Fruit fly (Drosophila melanogaster) whole organism, prepupa: ENCODE results near the gene CG1622.

Experiments used
- Blimp-1 ChIP-seq: fragments of 200-800 bp; sonication (Bioruptor generic); optimal IDR thresholded peaks from 3 replicates; lab custom pipeline; 2017; ENCODE audit warnings: missing biosample characterization, missing genetic modification characterization, mild to moderate bottlenecking, moderate library complexity, missing genetic modification reagents
- CG10631 ChIP-seq: fragments of 200-800 bp; sonication (Bioruptor generic); optimal IDR thresholded peaks from 2 replicates; lab custom pipeline; 2016; ENCODE audit warnings: missing biosample characterization, missing genetic modification characterization
- CG10669 ChIP-seq: fragments of 200-800 bp; sonication (Bioruptor generic); optimal IDR thresholded peaks from 3 replicates; lab custom pipeline; 2018; ENCODE audit warnings: missing biosample characterization, mild to moderate bottlenecking, missing genetic modification characterization, moderate library complexity
- CG11294 ChIP-seq: fragments of 200-800 bp; sonication (Bioruptor generic); IDR thresholded peaks from 2 replicates; pipeline ENCODE4 v1.3.6; 2022; ENCODE audit warnings: missing biosample characterization, missing genetic modification characterization
- CG11902 ChIP-seq: fragments of 200-800 bp; sonication (Bioruptor generic); optimal IDR thresholded peaks from 3 replicates; lab custom pipeline; 2016; ENCODE audit warnings: missing biosample characterization, missing genetic modification characterization
- CG15336 ChIP-seq: fragments of 200-800 bp; sonication (Bioruptor generic); IDR thresholded peaks from 2 replicates; pipeline ENCODE4 v1.3.6; 2022; ENCODE audit warnings: missing biosample characterization, missing genetic modification characterization
- CG1621 ChIP-seq: fragments of 200-800 bp; sonication (Bioruptor generic); optimal IDR thresholded peaks from 3 replicates; lab custom pipeline; 2018; ENCODE audit warnings: missing biosample characterization, mild to moderate bottlenecking, missing genetic modification characterization
- CG16779 ChIP-seq: fragments of 200-800 bp; sonication (Bioruptor generic); optimal IDR thresholded peaks from 3 replicates; lab custom pipeline; 2017; ENCODE audit warnings: missing biosample characterization, mild to moderate bottlenecking, missing genetic modification characterization
- CG3032 ChIP-seq: fragments of 200-800 bp; optimal IDR thresholded peaks from 2 replicates; lab custom pipeline; 2019; ENCODE audit warnings: missing biosample characterization, mild to moderate bottlenecking, missing genetic modification characterization, moderate library complexity
- CG34406 ChIP-seq: fragments of 200-800 bp; sonication (Bioruptor generic); optimal IDR thresholded peaks from 3 replicates; lab custom pipeline; 2016; ENCODE audit warnings: missing biosample characterization, missing genetic modification characterization
- CG3919 ChIP-seq: fragments of 200-800 bp; sonication (Bioruptor generic); optimal IDR thresholded peaks from 3 replicates; lab custom pipeline; 2016; ENCODE audit warnings: missing biosample characterization, missing genetic modification characterization
- CG4318 ChIP-seq: fragments of 200-800 bp; sonication (Bioruptor generic); optimal IDR thresholded peaks from 3 replicates; lab custom pipeline; 2017; ENCODE audit warnings: missing biosample characterization, mild to moderate bottlenecking, missing genetic modification characterization
- CG6163 ChIP-seq: fragments of 200-800 bp; sonication (Bioruptor generic); IDR thresholded peaks from 3 replicates; pipeline ENCODE4 v1.3.6; 2022; ENCODE audit warnings: missing biosample characterization, missing genetic modification characterization
- CG6276 ChIP-seq: fragments of 200-800 bp; sonication (Bioruptor generic); optimal IDR thresholded peaks from 2 replicates; lab custom pipeline; 2017; ENCODE audit warnings: missing biosample characterization, mild to moderate bottlenecking, missing genetic modification characterization
- CG6792 ChIP-seq: fragments of 200-800 bp; sonication (Bioruptor generic); optimal IDR thresholded peaks from 3 replicates; lab custom pipeline; 2016; ENCODE audit warnings: missing biosample characterization, missing genetic modification characterization
- CG6808 ChIP-seq: fragments of 200-800 bp; sonication (Bioruptor generic); optimal IDR thresholded peaks from 3 replicates; lab custom pipeline; 2017; ENCODE audit warnings: missing biosample characterization, missing genetic modification characterization, mild to moderate bottlenecking, moderate library complexity, missing genetic modification reagents
- CG6854 ChIP-seq: fragments of 200-800 bp; sonication (Bioruptor generic); optimal IDR thresholded peaks from 2 replicates; lab custom pipeline; 2017; ENCODE audit warnings: missing biosample characterization, mild to moderate bottlenecking, missing genetic modification characterization
- CG7368 ChIP-seq: fragments of 200-800 bp; sonication (Bioruptor generic); optimal IDR thresholded peaks from 3 replicates; lab custom pipeline; 2016; ENCODE audit warnings: missing biosample characterization, missing genetic modification characterization
- CG8119 ChIP-seq: fragments of 200-800 bp; sonication (Bioruptor generic); IDR thresholded peaks from 3 replicates; pipeline ENCODE4 v1.3.6; 2022; ENCODE audit warnings: missing biosample characterization, missing genetic modification characterization
- CG8319 ChIP-seq: fragments of 200-800 bp; sonication (Bioruptor generic); optimal IDR thresholded peaks from 3 replicates; lab custom pipeline; 2016; ENCODE audit warnings: missing biosample characterization, missing genetic modification characterization
- CG8632 ChIP-seq: fragments of 200-800 bp; sonication (Bioruptor generic); optimal IDR thresholded peaks from 3 replicates; lab custom pipeline; 2016; ENCODE audit warnings: missing biosample characterization, missing genetic modification characterization
- CG9139 ChIP-seq: fragments of 200-800 bp; sonication (Bioruptor generic); optimal IDR thresholded peaks from 3 replicates; lab custom pipeline; 2017; ENCODE audit warnings: missing biosample characterization, mild to moderate bottlenecking, missing genetic modification characterization
- Eip75B ChIP-seq: fragments of 200-800 bp; sonication (Bioruptor generic); optimal IDR thresholded peaks from 3 replicates; lab custom pipeline; 2016; ENCODE audit warnings: missing biosample characterization, missing genetic modification characterization
- Eip78C ChIP-seq: fragments of 200-800 bp; sonication (Bioruptor generic); peaks from one replicate; lab custom pipeline; 2016; ENCODE audit warnings: missing biosample characterization, missing genetic modification characterization
- Eip93F ChIP-seq: fragments of 200-800 bp; sonication (Bioruptor generic); optimal IDR thresholded peaks from 2 replicates; lab custom pipeline; 2016; ENCODE audit warnings: missing biosample characterization, mild to moderate bottlenecking, missing genetic modification characterization
- Ets21C ChIP-seq: fragments of 200-800 bp; sonication (Bioruptor generic); optimal IDR thresholded peaks from 3 replicates; lab custom pipeline; 2016; ENCODE audit warnings: missing biosample characterization, missing genetic modification characterization
- Ets96B ChIP-seq: fragments of 200-800 bp; optimal IDR thresholded peaks from 2 replicates; lab custom pipeline; 2019; ENCODE audit warnings: missing biosample characterization, mild to moderate bottlenecking, missing genetic modification characterization, moderate library complexity
- Gug ChIP-seq: fragments of 200-800 bp; sonication (Bioruptor generic); IDR thresholded peaks from 2 replicates; pipeline ENCODE4 v1.3.6; 2022; ENCODE audit warnings: missing biosample characterization, missing genetic modification characterization
- Hr38 ChIP-seq: sonication (Bioruptor generic); optimal IDR thresholded peaks from 2 replicates; lab custom pipeline; 2016; ENCODE audit warnings: missing biosample characterization, missing genetic modification characterization
- Hr39 ChIP-seq: fragments of 200-800 bp; sonication (Bioruptor generic); optimal IDR thresholded peaks from 2 replicates; lab custom pipeline; 2016; ENCODE audit warnings: missing biosample characterization, missing genetic modification characterization
- Hr4 ChIP-seq: fragments of 200-800 bp; sonication (Bioruptor generic); optimal IDR thresholded peaks from 3 replicates; lab custom pipeline; 2016; ENCODE audit warnings: missing biosample characterization, missing genetic modification characterization
- OdsH ChIP-seq: fragments of 200-800 bp; sonication (Bioruptor generic); optimal IDR thresholded peaks from 3 replicates; lab custom pipeline; 2016; ENCODE audit warnings: missing biosample characterization, missing genetic modification characterization
- Smox ChIP-seq: fragments of 200-800 bp; sonication (Bioruptor generic); optimal IDR thresholded peaks from 3 replicates; lab custom pipeline; 2016; ENCODE audit warnings: missing biosample characterization, missing genetic modification characterization
- Sox102F ChIP-seq: fragments of 200-800 bp; sonication (Bioruptor generic); optimal IDR thresholded peaks from 2 replicates; lab custom pipeline; 2016; ENCODE audit warnings: missing biosample characterization, mild to moderate bottlenecking, missing genetic modification characterization
- Sox14 ChIP-seq: fragments of 200-800 bp; sonication (Bioruptor generic); optimal IDR thresholded peaks from 3 replicates; lab custom pipeline; 2016; ENCODE audit warnings: missing biosample characterization, missing genetic modification characterization
- Sox15 ChIP-seq: fragments of 200-800 bp; sonication (Bioruptor generic); optimal IDR thresholded peaks from 3 replicates; lab custom pipeline; 2016; ENCODE audit warnings: missing biosample characterization, missing genetic modification characterization
- achi ChIP-seq: fragments of 200-800 bp; sonication (Bioruptor generic); optimal IDR thresholded peaks from 3 replicates; lab custom pipeline; 2016; ENCODE audit warnings: missing biosample characterization, missing genetic modification characterization
- acj6 ChIP-seq: fragments of 200-800 bp; sonication (Bioruptor generic); optimal IDR thresholded peaks from 3 replicates; lab custom pipeline; 2016; ENCODE audit warnings: missing biosample characterization, missing genetic modification characterization
- cyc ChIP-seq: fragments of 200-800 bp; sonication (Bioruptor generic); optimal IDR thresholded peaks from 3 replicates; lab custom pipeline; 2016; ENCODE audit warnings: missing biosample characterization, missing genetic modification characterization
- dac ChIP-seq: fragments of 200-800 bp; sonication (Bioruptor generic); optimal IDR thresholded peaks from 2 replicates; lab custom pipeline; 2017; ENCODE audit warnings: missing biosample characterization, mild to moderate bottlenecking, missing genetic modification characterization
- dsx ChIP-seq: fragments of 200-800 bp; optimal IDR thresholded peaks from 3 replicates; lab custom pipeline; 2019; ENCODE audit warnings: missing biosample characterization, mild to moderate bottlenecking, missing genetic modification characterization, moderate library complexity; ENCODE audit not compliant: poor library complexity, severe bottlenecking
- eg ChIP-seq: fragments of 200-800 bp; sonication (Bioruptor generic); IDR thresholded peaks from 3 replicates; pipeline ENCODE4 v1.3.6; 2022; ENCODE audit warnings: missing biosample characterization, missing genetic modification characterization
- fd59A ChIP-seq: fragments of 200-800 bp; sonication (Bioruptor generic); optimal IDR thresholded peaks from 2 replicates; lab custom pipeline; 2017; ENCODE audit warnings: missing biosample characterization, mild to moderate bottlenecking, missing genetic modification characterization, missing genetic modification reagents
- fd85E ChIP-seq: fragments of 200-800 bp; sonication (Bioruptor generic); optimal IDR thresholded peaks from 3 replicates; lab custom pipeline; 2016; ENCODE audit warnings: missing biosample characterization, missing genetic modification characterization
- fkh ChIP-seq: fragments of 200-800 bp; sonication (Bioruptor generic); optimal IDR thresholded peaks from 3 replicates; lab custom pipeline; 2017; ENCODE audit warnings: missing biosample characterization, mild to moderate bottlenecking, missing genetic modification characterization, moderate library complexity
- net ChIP-seq: fragments of 200-800 bp; sonication (Bioruptor generic); optimal IDR thresholded peaks from 3 replicates; lab custom pipeline; 2016; ENCODE audit warnings: missing biosample characterization, missing genetic modification characterization
- pdm3 ChIP-seq: fragments of 200-800 bp; sonication (Bioruptor generic); optimal IDR thresholded peaks from 3 replicates; lab custom pipeline; 2016; ENCODE audit warnings: missing biosample characterization, missing genetic modification characterization
- spab ChIP-seq: fragments of 200-800 bp; sonication (Bioruptor generic); optimal IDR thresholded peaks from 2 replicates; lab custom pipeline; 2017; ENCODE audit warnings: missing biosample characterization, mild to moderate bottlenecking, missing genetic modification characterization, missing genetic modification reagents
- svp ChIP-seq: fragments of 200-800 bp; sonication (Bioruptor generic); peaks from one replicate; lab custom pipeline; 2016; ENCODE audit warnings: missing biosample characterization, missing genetic modification characterization
- vri ChIP-seq: fragments of 200-800 bp; sonication (Bioruptor generic); optimal IDR thresholded peaks from 3 replicates; lab custom pipeline; 2016; ENCODE audit warnings: missing biosample characterization, mild to moderate bottlenecking, missing genetic modification characterization

Gene CG1622

dm6 chrX:13254442-13254841, 42.4 kb upstream of the CG1622 start (continued):
- TF ChIP-seq CG8319, result no peak
- TF ChIP-seq Gug (GFP tag; lab: Robert Waterston, UW), result no peak
- TF ChIP-seq Hr39, result no peak
- TF ChIP-seq vri, result peak; percentile 93
- peak; percentile 66 for TF ChIP-seq svp (GFP tag; lab: Kevin White, UChicago)
- TF ChIP-seq CG9139 (GFP tag; lab: Kevin White, UChicago), result peak; percentile 0
- no peak for TF ChIP-seq fd59A
- peak; percentile 38 for TF ChIP-seq CG16779 (tag; lab: Kevin White, UChicago)
- TF ChIP-seq Sox102F (GFP tag; lab: Kevin White, UChicago), result peak; percentile 48
- peak; percentile 16 for TF ChIP-seq CG3032 (tag; lab: Kevin White, UChicago)
- TF ChIP-seq cyc (GFP tag; lab: Kevin White, UChicago), result no peak
- TF ChIP-seq CG10631, result no peak
- peak; percentile 50 for TF ChIP-seq fkh (GFP tag; lab: Kevin White, UChicago)

- TF ChIP-seq svp (GFP tag; lab: Kevin White, UChicago), result no peak
- no peak for TF ChIP-seq Hr38
- TF ChIP-seq spab (GFP tag; lab: Kevin White, UChicago), result no peak
- TF ChIP-seq CG11902 (GFP tag; lab: Kevin White, UChicago), result no peak
- TF ChIP-seq OdsH (GFP tag; lab: Kevin White, UChicago), result no peak
- TF ChIP-seq CG6792 (GFP tag; lab: Kevin White, UChicago), result no peak
- no peak for TF ChIP-seq CG16779 (tag; lab: Kevin White, UChicago)
- peak; percentile 60 for TF ChIP-seq fkh (GFP tag; lab: Kevin White, UChicago)
- no peak for TF ChIP-seq CG8319
- TF ChIP-seq Hr4, result no peak
- TF ChIP-seq Smox (GFP tag; lab: Kevin White, UChicago), result no peak
- TF ChIP-seq dac (GFP tag; lab: Kevin White, UChicago), result no peak
- TF ChIP-seq CG7368 (GFP tag; lab: Kevin White, UChicago), result no peak
- no peak for TF ChIP-seq CG6854
- TF ChIP-seq cyc (GFP tag; lab: Kevin White, UChicago), result no peak
- TF ChIP-seq net (GFP tag; lab: Kevin White, UChicago), result no peak
- no peak for TF ChIP-seq Blimp-1 (GFP tag; lab: Kevin White, UChicago)
- no peak for TF ChIP-seq acj6 (GFP tag; lab: Kevin White, UChicago)
- no peak for TF ChIP-seq CG10631
- no peak for TF ChIP-seq Ets21C (GFP tag; lab: Kevin White, UChicago)
- TF ChIP-seq Sox102F (GFP tag; lab: Kevin White, UChicago), result no peak
- no peak for TF ChIP-seq Eip93F (GFP tag; lab: Kevin White, UChicago)
- TF ChIP-seq Sox15, result no peak
- TF ChIP-seq Ets96B (tag; lab: Kevin White, UChicago), result no peak
- TF ChIP-seq CG15336 (GFP tag; lab: Robert Waterston, UW), result peak; percentile 31; the same call in 1 of the 2 replicates
- 0 out of 3 replicates have a peak, but pooled peaks have one; percentile 7 for TF ChIP-seq eg (GFP tag; lab: Robert Waterston, UW)
- TF ChIP-seq CG34406 (GFP tag; lab: Kevin White, UChicago), result no peak
- TF ChIP-seq Eip78C, result peak; percentile 78
- TF ChIP-seq pdm3 (GFP tag; lab: Kevin White, UChicago), result no peak
- TF ChIP-seq CG6163 (GFP tag; lab: Robert Waterston, UW), result peak; percentile 12; the same call in 1 of the 3 replicates
- TF ChIP-seq CG11294, result no peak
- peak; percentile 1 for TF ChIP-seq Eip75B (GFP tag; lab: Kevin White, UChicago)
- TF ChIP-seq CG10669 (GFP tag; lab: Kevin White, UChicago), result no peak
- TF ChIP-seq CG6276, result no peak
- TF ChIP-seq vri, result peak; percentile 84
- no peak for TF ChIP-seq CG3919 (GFP tag; lab: Kevin White, UChicago)
- TF ChIP-seq CG8632 (GFP tag; lab: Kevin White, UChicago), result no peak
- peak; percentile 36 for TF ChIP-seq dsx
- no peak for TF ChIP-seq achi (GFP tag; lab: Kevin White, UChicago)
- peak; percentile 11 for TF ChIP-seq CG3032 (tag; lab: Kevin White, UChicago)
- no peak for TF ChIP-seq CG4318 (GFP tag; lab: Kevin White, UChicago)
- no peak for TF ChIP-seq fd85E (GFP tag; lab: Kevin White, UChicago)
- no peak for TF ChIP-seq CG8119 (GFP tag; lab: Robert Waterston, UW)
- TF ChIP-seq Sox14 (GFP tag; lab: Kevin White, UChicago), result peak; percentile 84
- TF ChIP-seq CG1621 (tag; lab: Kevin White, UChicago), result no peak
- TF ChIP-seq CG6808 (GFP tag; lab: Kevin White, UChicago), result no peak
Measured at dm6 chrX:13256967-13257366, 39.9 kb upstream of the CG1622 start.
